ENCODE assay signal across 5 worm cellular contexts in the genomic region with DNA sequence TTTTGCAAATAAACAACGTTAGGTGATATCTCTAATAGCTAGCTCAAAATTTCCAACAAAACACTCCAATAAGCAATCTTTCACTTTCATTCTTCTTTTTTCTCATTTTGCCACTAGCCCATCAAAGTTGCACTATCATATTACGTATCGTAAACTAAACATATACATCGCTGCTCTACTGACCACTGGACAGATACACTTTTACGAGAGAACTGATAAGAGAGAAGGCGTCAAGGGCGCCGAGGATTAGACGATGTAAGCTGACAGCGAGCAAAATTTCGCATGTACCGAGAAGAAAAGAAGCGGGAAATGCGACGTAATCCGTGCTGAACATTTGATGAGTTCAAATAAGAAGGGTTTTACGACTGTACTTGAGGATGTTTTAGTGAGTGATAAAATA.
TF ChIP-seq lines count a peak whose summit lies in the region.

No protein-coding gene starts in this region.

TF ChIP-seq in whole organism, L1 larva, 84 proteins besides CTCF, POLR2A, EP300 and RAD21:
- TF ChIP-seq aha-1 (tag; optimal IDR thresholded peaks at IDR 0.05; lab: Kevin White, UChicago) (no peak), elt-2 (tag; optimal IDR thresholded peaks at IDR 0.05; lab: Kevin White, UChicago) (peak; percentile 27), efl-1 (optimal IDR thresholded peaks at IDR 0.05; lab: Kevin White, UChicago) (no peak), efl-1 (GFP tag; optimal IDR thresholded peaks at IDR 0.05 in 1 of 2; lab: Kevin White, UChicago) (peak in 1 of 2 experiments; percentile 13), skn-1 (tag; optimal IDR thresholded peaks at IDR 0.05; lab: Kevin White, UChicago) (no peak), mef-2 (tag; optimal IDR thresholded peaks at IDR 0.05; lab: Kevin White, UChicago) (no peak), mab-9 (GFP tag; IDR thresholded peaks at IDR 0.05; lab: Robert Waterston, UW) (no peak), snu-23 (GFP tag; optimal IDR thresholded peaks at IDR 0.05; lab: Kevin White, UChicago) (no peak)

TF ChIP-seq in whole organism, L2 larva, 48 proteins besides CTCF, POLR2A, EP300 and RAD21:
- TF ChIP-seq sma-9 (GFP tag; optimal IDR thresholded peaks at IDR 0.05; lab: Kevin White, UChicago), result no peak
- TF ChIP-seq sma-9 (tag; optimal IDR thresholded peaks at IDR 0.05; lab: Kevin White, UChicago), result no peak
- peak; percentile 6 for TF ChIP-seq fos-1 (tag; optimal IDR thresholded peaks at IDR 0.05; lab: Kevin White, UChicago)

TF ChIP-seq in whole organism, L3 larva, 47 proteins besides CTCF, POLR2A, EP300 and RAD21:
- TF ChIP-seq egl-5 (tag; optimal IDR thresholded peaks at IDR 0.05; lab: Kevin White, UChicago) (peak; percentile 37), mml-1 (tag; optimal IDR thresholded peaks at IDR 0.05; lab: Kevin White, UChicago) (no peak), pqm-1 (tag; optimal IDR thresholded peaks at IDR 0.05; lab: Kevin White, UChicago) (peak; percentile 31), elt-2 (tag; optimal IDR thresholded peaks at IDR 0.05; lab: Kevin White, UChicago) (peak; percentile 24), R02D3.7 (tag; optimal IDR thresholded peaks at IDR 0.05; lab: Kevin White, UChicago) (no peak)

TF ChIP-seq in whole organism, L4 larva, 104 proteins besides CTCF, POLR2A, EP300 and RAD21:
- no peak for TF ChIP-seq rbr-2 (tag; optimal IDR thresholded peaks at IDR 0.05; lab: Kevin White, UChicago)
- TF ChIP-seq unc-62 (GFP tag; optimal IDR thresholded peaks at IDR 0.05 in 1 of 2; lab: Kevin White, UChicago), result peak in 1 of 2 experiments; percentile 94
- no peak for TF ChIP-seq unc-62 (tag; optimal IDR thresholded peaks at IDR 0.05; lab: Kevin White, UChicago)
- TF ChIP-seq dve-1 (tag; optimal IDR thresholded peaks at IDR 0.05; lab: Kevin White, UChicago; ENCODE audit: insufficient read depth), result peak; percentile 11
- TF ChIP-seq hlh-11 (tag; optimal IDR thresholded peaks at IDR 0.05; lab: Kevin White, UChicago), result peak; percentile 14

TF ChIP-seq in whole organism, late embryonic, 69 proteins besides CTCF, POLR2A, EP300 and RAD21:
- TF ChIP-seq pha-4 (tag; optimal IDR thresholded peaks at IDR 0.05; lab: Kevin White, UChicago) (no peak), elt-2 (tag; optimal IDR thresholded peaks at IDR 0.05; lab: Kevin White, UChicago) (peak; percentile 10)
